Fruit fly (Drosophila melanogaster): ENCODE measurements around the gene CG7655.

CG7655 gene

DNA sequence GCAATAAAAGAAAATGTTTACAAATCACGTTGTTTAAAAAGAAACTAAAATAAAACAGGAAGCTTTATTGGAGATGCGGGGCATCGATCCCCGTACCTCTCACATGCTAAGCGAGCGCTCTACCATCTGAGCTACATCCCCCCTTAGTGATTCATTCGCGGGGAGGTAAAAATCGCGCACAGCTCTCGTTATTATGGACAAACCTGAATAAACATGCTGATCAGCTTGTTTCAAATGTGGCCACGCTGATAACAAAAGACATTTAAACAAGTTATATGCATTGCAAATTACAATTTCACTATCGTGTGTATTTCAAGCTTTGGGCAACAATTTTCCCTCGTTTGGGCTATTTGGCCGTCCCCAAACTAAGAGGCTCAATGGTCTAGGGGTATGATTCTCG, 37.2 kb upstream of the CG7655 start (continued):
- TF ChIP-seq Hmr (GFP tag; optimal IDR thresholded peaks at IDR 0.05) (no peak), CG1529 (GFP tag; optimal IDR thresholded peaks at IDR 0.05) (no peak), CG2129 (GFP tag; IDR thresholded peaks at IDR 0.05; ENCODE audit: partially characterized antibody) (no peak), Myb (GFP tag; optimal IDR thresholded peaks at IDR 0.05) (no peak), croc (GFP tag; conservative IDR thresholded peaks at IDR 0.05) (no peak), CG1233 (GFP tag; optimal IDR thresholded peaks at IDR 0.05) (no peak), Abd-B (GFP tag; optimal IDR thresholded peaks at IDR 0.05) (no peak), CG7556 (GFP tag; optimal IDR thresholded peaks at IDR 0.05) (no peak), Med (GFP tag) (peak; percentile 28), bsh (GFP tag; optimal IDR thresholded peaks at IDR 0.05) (no peak), vnd (GFP tag; IDR thresholded peaks at IDR 0.05; ENCODE audit: partially characterized antibody) (peak; percentile 58; the same call in 2 of the 3 replicates), caup (GFP tag; optimal IDR thresholded peaks at IDR 0.05; ENCODE audit: severe bottlenecking) (no peak), abd-A (tag; optimal IDR thresholded peaks at IDR 0.05) (peak; percentile 36), sd (tag; optimal IDR thresholded peaks at IDR 0.05) (peak; percentile 63), en (GFP tag; optimal IDR thresholded peaks at IDR 0.05) (no peak), Scr (GFP tag; IDR thresholded peaks at IDR 0.05; ENCODE audit: partially characterized antibody) (peak; percentile 53), CG14860 (GFP tag; IDR thresholded peaks at IDR 0.05; ENCODE audit: partially characterized antibody) (0 out of 3 replicates have a peak, but pooled peaks have one; percentile 45), CG6791 (GFP tag; IDR thresholded peaks at IDR 0.05; ENCODE audit: partially characterized antibody) (peak; percentile 60; the same call in 1 of the 3 replicates), HHEX (GFP tag; optimal IDR thresholded peaks at IDR 0.05) (no peak), fd3F (GFP tag; optimal IDR thresholded peaks at IDR 0.05) (no peak), cg (GFP tag; optimal IDR thresholded peaks at IDR 0.05) (no peak), Bdp1 (GFP tag; optimal IDR thresholded peaks at IDR 0.05) (peak; percentile 99), CG15073 (GFP tag; optimal IDR thresholded peaks at IDR 0.05) (no peak), Camta (GFP tag; optimal IDR thresholded peaks at IDR 0.05) (no peak), zen2 (GFP tag; IDR thresholded peaks at IDR 0.05; ENCODE audit: partially characterized antibody) (no peak), CG13894 (tag; optimal IDR thresholded peaks at IDR 0.05) (no peak), chn (GFP tag; optimal IDR thresholded peaks at IDR 0.05) (no peak), vvl (GFP tag; IDR thresholded peaks at IDR 0.05) (peak; percentile 80), CG7745 (tag; optimal IDR thresholded peaks at IDR 0.05) (no peak), p53 (GFP tag; optimal IDR thresholded peaks at IDR 0.05) (peak; percentile 75), CG6175 (GFP tag; IDR thresholded peaks at IDR 0.05) (no peak), Gsc (GFP tag; IDR thresholded peaks at IDR 0.05) (no peak), az2 (GFP tag; optimal IDR thresholded peaks at IDR 0.05) (no peak), Dll (GFP tag; IDR thresholded peaks at IDR 0.05; ENCODE audit: partially characterized antibody) (peak; percentile 34; the same call in 1 of the 4 replicates), mirr (GFP tag; optimal IDR thresholded peaks at IDR 0.05) (peak; percentile 44), amos (GFP tag; IDR thresholded peaks at IDR 0.05; ENCODE audit: partially characterized antibody) (peak; percentile 42; the same call in 1 of the 2 replicates), Deaf1 (tag; optimal IDR thresholded peaks at IDR 0.05) (no peak), CG7963 (GFP tag; IDR thresholded peaks at IDR 0.05; ENCODE audit: partially characterized antibody) (peak; percentile 50; the same call in 1 of the 3 replicates), CG6854 (GFP tag; optimal IDR thresholded peaks at IDR 0.05) (peak; percentile 2), CG5180 (GFP tag; optimal IDR thresholded peaks at IDR 0.05) (no peak), CG8924 (tag; optimal IDR thresholded peaks at IDR 0.05) (no peak), CG7786 (GFP tag; optimal IDR thresholded peaks at IDR 0.05) (no peak), sna (GFP tag; IDR thresholded peaks at IDR 0.05; ENCODE audit: partially characterized antibody) (peak; percentile 63; the same call in 1 of the 2 replicates), hb (GFP tag; IDR thresholded peaks at IDR 0.05; ENCODE audit: partially characterized antibody) (peak; percentile 48; the same call in 1 of the 3 replicates), nerfin-2 (GFP tag; IDR thresholded peaks at IDR 0.05; ENCODE audit: partially characterized antibody) (peak; percentile 67), CrebB (tag; optimal IDR thresholded peaks at IDR 0.05) (no peak), dm (GFP tag; optimal IDR thresholded peaks at IDR 0.05) (no peak), CG34224 (GFP tag; IDR thresholded peaks at IDR 0.05; ENCODE audit: partially characterized antibody) (peak; percentile 54; the same call in 1 of the 3 replicates)
